Worm (Caenorhabditis elegans): ENCODE data around the gene T21B4.3.

The T21B4.3 gene

DNA sequence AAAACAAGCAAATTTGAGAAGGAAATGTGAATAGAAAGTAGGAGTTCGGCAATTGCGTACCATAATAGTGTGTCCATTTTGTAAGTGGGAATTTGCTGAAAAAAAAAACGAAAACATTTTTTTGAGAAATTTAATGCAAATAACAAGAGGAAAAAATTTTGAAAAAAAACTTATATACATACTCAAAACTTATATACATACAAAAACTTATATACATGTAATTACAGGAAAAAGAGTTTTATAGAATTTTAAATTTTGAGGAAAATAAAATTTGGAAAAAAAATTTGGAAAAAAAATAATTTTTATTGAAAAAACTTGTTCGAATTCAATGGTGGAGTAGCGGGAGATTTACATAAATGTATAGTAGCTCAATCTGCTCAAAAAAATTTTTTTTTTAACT lies 5.9 kb upstream of the T21B4.3 start, which contains the start of gene ador-1:
TSS of gene ador-1 (minus strand) at position 101 of the 400 bp plus-strand sequence.
- no peak for TF ChIP-seq tbx-7 (tag; optimal IDR thresholded peaks at IDR 0.05)
- TF ChIP-seq gmeb-2 (tag; optimal IDR thresholded peaks at IDR 0.05): no peak
- no peak for TF ChIP-seq pax-1 (tag; optimal IDR thresholded peaks at IDR 0.05)
- no peak for TF ChIP-seq fkh-6 (tag; optimal IDR thresholded peaks at IDR 0.05)
- no peak for TF ChIP-seq nhr-11 (tag; optimal IDR thresholded peaks at IDR 0.05)
- TF ChIP-seq lin-11 (tag; optimal IDR thresholded peaks at IDR 0.05): no peak

DNA sequence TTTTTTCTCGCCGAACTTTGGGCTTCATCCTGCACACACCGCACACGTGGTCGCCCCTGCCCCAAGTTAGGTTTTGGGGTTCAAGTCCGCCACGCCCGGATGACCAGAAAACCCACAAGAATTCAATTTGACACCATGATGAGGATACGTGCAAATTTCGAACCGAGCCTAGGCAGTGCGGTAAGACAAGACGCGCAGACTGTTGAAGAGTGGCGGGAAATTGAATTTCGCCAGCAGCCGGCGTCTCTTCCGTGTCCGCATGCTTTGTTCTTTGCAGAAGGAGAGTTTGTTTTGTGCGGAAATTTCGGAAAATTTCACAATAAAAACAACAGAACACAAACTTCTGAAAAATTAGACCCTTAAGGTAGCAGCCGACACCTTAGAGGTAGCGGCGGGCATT lies 3.1 kb upstream of the T21B4.3 start:
- peak; percentile 92 for TF ChIP-seq unc-42 (tag; optimal IDR thresholded peaks at IDR 0.05)
- TF ChIP-seq pag-3 (tag; optimal IDR thresholded peaks at IDR 0.05; ENCODE audit: borderline replicate concordance): no peak

DNA sequence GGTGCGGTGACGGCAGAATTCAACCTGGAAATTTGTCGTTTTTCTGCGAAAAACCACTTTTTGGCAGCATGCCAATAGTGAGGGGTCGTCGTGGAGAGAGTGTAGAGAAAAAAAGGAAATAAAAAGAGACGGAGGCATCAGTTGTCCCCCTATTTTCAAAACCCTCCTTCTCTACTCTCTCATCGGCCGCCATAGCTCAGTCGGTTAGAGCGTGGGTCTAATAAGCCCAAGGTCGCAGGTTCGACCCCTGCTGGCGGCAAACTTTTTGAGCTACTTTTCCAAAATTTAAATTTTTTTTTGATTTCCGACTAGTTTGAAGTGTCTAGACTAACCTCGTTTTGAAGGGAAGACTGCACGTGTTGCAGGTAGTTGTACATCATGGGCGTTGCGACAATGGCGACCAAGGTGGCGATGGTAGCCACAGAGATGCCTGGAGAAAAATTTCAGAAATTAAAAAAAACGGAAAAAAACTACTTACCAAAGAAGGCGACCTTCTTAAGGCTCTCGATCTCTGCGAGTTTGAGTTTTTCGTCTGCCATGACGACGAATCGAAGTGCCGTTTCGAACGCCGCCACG lies 2.2 kb downstream of the T21B4.3 start, which contains the start of gene col-85:
TSS of gene col-85 (minus strand) at position 540 of the 576 bp plus-strand sequence.
- TF ChIP-seq odd-2 (tag; optimal IDR thresholded peaks at IDR 0.05) (peak; percentile 79), pag-3 (tag; optimal IDR thresholded peaks at IDR 0.05; ENCODE audit: borderline replicate concordance) (peak; percentile 89), nhr-232 (tag; optimal IDR thresholded peaks at IDR 0.05) (peak; percentile 85), nfya-1 (tag; optimal IDR thresholded peaks at IDR 0.05) (peak; percentile 84), ceh-31 (tag; optimal IDR thresholded peaks at IDR 0.05) (peak; percentile 86), madf-2 (tag; optimal IDR thresholded peaks at IDR 0.05) (peak; percentile 93), nhr-11 (tag; optimal IDR thresholded peaks at IDR 0.05) (no peak), ceh-30 (tag; optimal IDR thresholded peaks at IDR 0.05) (peak; percentile 3), syd-9 (tag; optimal IDR thresholded peaks at IDR 0.05) (peak; percentile 93), ceh-6 (GFP tag; optimal IDR thresholded peaks at IDR 0.05) (peak; percentile 91), zip-5 (tag; optimal IDR thresholded peaks at IDR 0.05) (peak; percentile 83), fkh-6 (tag; optimal IDR thresholded peaks at IDR 0.05) (peak; percentile 95), ceh-9 (tag; optimal IDR thresholded peaks at IDR 0.05) (peak; percentile 93), hlh-30 (tag; optimal IDR thresholded peaks at IDR 0.05; ENCODE audit: insufficient read depth) (peak; percentile 46), ceh-24 (tag; optimal IDR thresholded peaks at IDR 0.05) (peak; percentile 90), ahr-1 (tag; optimal IDR thresholded peaks at IDR 0.05) (peak; percentile 86), pha-4 (tag; optimal IDR thresholded peaks at IDR 0.05) (no peak), ceh-22 (tag; optimal IDR thresholded peaks at IDR 0.05) (no peak), gmeb-2 (tag; optimal IDR thresholded peaks at IDR 0.05) (peak; percentile 98), T23F11.4 (GFP tag; optimal IDR thresholded peaks at IDR 0.05) (peak; percentile 97), hlh-15 (tag; optimal IDR thresholded peaks at IDR 0.05) (peak; percentile 91), elt-4 (tag; optimal IDR thresholded peaks at IDR 0.05) (no peak), ceh-45 (GFP tag; IDR thresholded peaks at IDR 0.05) (peak; percentile 96), ceh-14 (tag; optimal IDR thresholded peaks at IDR 0.05) (peak; percentile 96), pqm-1 (tag; optimal IDR thresholded peaks at IDR 0.05) (peak; percentile 86), unc-3 (GFP tag; conservative IDR thresholded peaks at IDR 0.05) (peak; percentile 94), unc-3 (tag; optimal IDR thresholded peaks at IDR 0.05) (peak; percentile 94), hlh-13 (GFP tag; optimal IDR thresholded peaks at IDR 0.05) (peak; percentile 94), rnt-1 (tag; optimal IDR thresholded peaks at IDR 0.05) (peak; percentile 89), unc-55 (GFP tag; optimal IDR thresholded peaks at IDR 0.05) (no peak), elt-2 (tag; optimal IDR thresholded peaks at IDR 0.05) (peak; percentile 96), K02D7.2 (tag; optimal IDR thresholded peaks at IDR 0.05) (peak; percentile 95), sdc-2 (tag; optimal IDR thresholded peaks at IDR 0.05) (peak; percentile 89), tbx-2 (tag; optimal IDR thresholded peaks at IDR 0.05) (peak; percentile 92), unc-86 (tag; optimal IDR thresholded peaks at IDR 0.05) (peak; percentile 84), F13H6.1 (tag; optimal IDR thresholded peaks at IDR 0.05) (peak; percentile 85), pros-1 (tag; optimal IDR thresholded peaks at IDR 0.05) (no peak), hlh-6 (tag; optimal IDR thresholded peaks at IDR 0.05) (peak; percentile 95), dve-1 (tag; optimal IDR thresholded peaks at IDR 0.05) (peak; percentile 81), ets-4 (tag; optimal IDR thresholded peaks at IDR 0.05) (peak; percentile 78), dmd-4 (tag; optimal IDR thresholded peaks at IDR 0.05; ENCODE audit: borderline replicate concordance) (peak; percentile 94), fkh-10 (GFP tag; optimal IDR thresholded peaks at IDR 0.05) (peak; percentile 52), unc-42 (tag; optimal IDR thresholded peaks at IDR 0.05) (peak; percentile 84), C38D4.7 (GFP tag; optimal IDR thresholded peaks at IDR 0.05) (peak; percentile 90), ttx-3 (tag; optimal IDR thresholded peaks at IDR 0.05) (peak; percentile 92)
